Worm (Caenorhabditis elegans) whole organism, midembryonic: ENCODE data around the gene fat-7.

ENCODE experiments used
- T22C8.4 ChIP-seq: fragments of 200-800 bp; sonication (Bioruptor generic); IDR thresholded peaks from 2 replicates; pipeline ENCODE4 v1.3.6; 2022; ENCODE audit warnings: missing genetic modification characterization, missing compliant biosample characterization
- cog-1 ChIP-seq: sonication (generic microtip); optimal IDR thresholded peaks from 2 replicates; lab custom pipeline; 2016; ENCODE audit warnings: missing genetic modification characterization, missing compliant biosample characterization
- flt-1 ChIP-seq: fragments of 200-800 bp; sonication (Bioruptor generic); IDR thresholded peaks from 2 replicates; pipeline ENCODE4 v1.3.6; 2022; ENCODE audit warnings: missing genetic modification characterization, missing compliant biosample characterization
- klf-2 ChIP-seq: fragments of 200-800 bp; sonication (Bioruptor generic); conservative IDR thresholded peaks from 2 replicates; pipeline ENCODE4 v1.3.6; 2022; ENCODE audit warnings: missing genetic modification reagents, missing genetic modification characterization, missing compliant biosample characterization
- med-1 ChIP-seq: sonication (generic microtip); optimal IDR thresholded peaks from 2 replicates; lab custom pipeline; 2017; ENCODE audit warnings: missing genetic modification characterization, mild to moderate bottlenecking, missing compliant biosample characterization, antibody characterized with exemption, missing genetic modification reagents; ENCODE audit not compliant: insufficient read depth
- ref-1 ChIP-seq: fragments of 200-800 bp; sonication (Bioruptor generic); conservative IDR thresholded peaks from 2 replicates; pipeline ENCODE4 v1.3.6; 2022; ENCODE audit warnings: missing genetic modification reagents, missing genetic modification characterization, missing compliant biosample characterization
- tab-1 ChIP-seq: fragments of 200-800 bp; sonication (Bioruptor generic); IDR thresholded peaks from 2 replicates; pipeline ENCODE4 v1.3.6; 2022; ENCODE audit warnings: missing genetic modification characterization, missing compliant biosample characterization
- ztf-23 ChIP-seq: fragments of 200-800 bp; sonication (Bioruptor generic); IDR thresholded peaks from 2 replicates; pipeline ENCODE4 v1.3.6; 2022; ENCODE audit warnings: missing genetic modification reagents, missing genetic modification characterization, missing compliant biosample characterization
- ztf-29 ChIP-seq: fragments of 200-800 bp; sonication (Bioruptor generic); IDR thresholded peaks from 2 replicates; pipeline ENCODE4 v1.3.6; 2022; ENCODE audit warnings: missing genetic modification reagents, missing genetic modification characterization, missing compliant biosample characterization

fat-7 gene

ce11 chrV:7186599-7186998 lies 33.7 kb upstream of the fat-7 start:
- TF ChIP-seq T22C8.4 (GFP tag; lab: Robert Waterston, UW): no peak
- TF ChIP-seq ref-1: no peak
- no peak for TF ChIP-seq tab-1 (GFP tag; lab: Robert Waterston, UW)
- TF ChIP-seq ztf-23 (GFP tag; lab: Robert Waterston, UW): no peak
- no peak for TF ChIP-seq med-1
- TF ChIP-seq cog-1 (tag; lab: Kevin White, UChicago): no peak
- no peak for TF ChIP-seq ztf-29 (GFP tag; lab: Robert Waterston, UW)
- TF ChIP-seq klf-2 (GFP tag; lab: Robert Waterston, UW): no peak
- no peak for TF ChIP-seq flt-1 (GFP tag; lab: Robert Waterston, UW)

DNA sequence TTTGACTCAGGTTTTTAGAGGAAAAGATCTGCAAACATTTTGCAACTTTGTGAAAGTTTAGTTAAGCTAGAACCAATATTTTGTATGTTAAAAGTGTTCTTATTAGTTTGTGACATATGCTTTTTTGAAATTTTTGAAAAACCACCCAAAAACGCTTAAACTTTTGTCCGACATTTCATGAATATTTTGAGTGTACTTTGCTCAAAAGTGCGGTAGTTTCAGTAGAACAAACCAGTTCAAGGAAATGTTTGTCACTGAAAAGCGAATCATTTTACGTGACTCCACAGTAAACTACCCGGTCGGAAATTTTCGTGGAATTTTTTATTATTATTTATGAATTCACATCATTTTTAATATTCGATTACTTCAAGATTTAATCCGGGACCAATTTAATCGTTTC lies 31.6 kb upstream of the fat-7 start, which contains the start of gene pitr-5:
TSS of gene pitr-5 (plus strand) at position 301 of the 400 bp plus-strand sequence.
- TF ChIP-seq cog-1 (tag; lab: Kevin White, UChicago): no peak
- TF ChIP-seq ztf-23 (GFP tag; lab: Robert Waterston, UW): no peak
- no peak for TF ChIP-seq ztf-29 (GFP tag; lab: Robert Waterston, UW)
- no peak for TF ChIP-seq tab-1 (GFP tag; lab: Robert Waterston, UW)
- no peak for TF ChIP-seq klf-2 (GFP tag; lab: Robert Waterston, UW)
- no peak for TF ChIP-seq med-1
- TF ChIP-seq flt-1 (GFP tag; lab: Robert Waterston, UW): no peak
- TF ChIP-seq T22C8.4 (GFP tag; lab: Robert Waterston, UW): no peak
- no peak for TF ChIP-seq ref-1

DNA sequence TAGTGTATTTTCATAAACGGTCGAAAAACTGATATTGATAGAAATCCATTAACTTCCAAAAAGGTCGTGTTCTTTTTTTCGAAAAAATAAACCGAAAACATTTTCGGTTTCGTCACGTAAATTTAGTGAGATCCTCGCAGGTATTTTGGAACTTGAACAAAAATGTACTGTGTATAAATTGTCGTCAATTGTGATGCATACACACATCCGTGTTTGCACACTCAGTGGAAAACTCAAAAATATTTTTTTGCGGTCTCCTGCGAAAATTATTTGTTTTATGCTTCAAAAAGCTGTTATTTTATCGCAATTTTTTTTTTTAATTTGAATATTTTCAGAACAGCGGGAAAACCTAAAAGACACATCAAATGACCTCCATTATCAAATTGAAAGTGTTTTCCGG lies 25.9 kb upstream of the fat-7 start, which contains the start of gene cpsf-2:
TSS of gene cpsf-2 (plus strand) at position 330 of the 400 bp plus-strand sequence.
- TF ChIP-seq ref-1 (no peak), med-1 (no peak), klf-2 (GFP tag; lab: Robert Waterston, UW) (no peak)

DNA sequence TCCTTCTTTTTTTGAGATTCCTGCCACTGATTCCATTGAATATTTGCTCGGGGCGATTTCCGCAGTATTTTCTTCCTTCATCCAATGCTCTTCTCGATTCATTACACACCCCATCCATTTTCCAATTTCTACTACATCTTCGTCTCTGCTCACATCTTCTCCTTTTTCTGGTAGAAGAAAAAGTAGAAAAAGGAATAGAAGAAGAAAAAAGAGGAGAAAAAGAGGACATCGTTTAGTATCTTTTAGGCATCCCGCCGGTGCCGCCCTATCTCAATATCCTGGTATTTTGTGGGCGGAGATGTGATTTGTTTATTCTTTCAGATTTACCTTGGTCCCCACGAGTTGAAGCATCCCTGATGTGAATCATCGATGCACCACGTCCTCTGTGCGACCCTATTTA lies 22.3 kb upstream of the fat-7 start, which contains the start of gene lgc-39:
TSS of gene lgc-39 (plus strand) at position 301 of the 400 bp plus-strand sequence.
- no peak for TF ChIP-seq tab-1 (GFP tag; lab: Robert Waterston, UW)
- no peak for TF ChIP-seq ztf-23 (GFP tag; lab: Robert Waterston, UW)
- no peak for TF ChIP-seq ref-1
- TF ChIP-seq ztf-29 (GFP tag; lab: Robert Waterston, UW): no peak
- TF ChIP-seq T22C8.4 (GFP tag; lab: Robert Waterston, UW): no peak
- no peak for TF ChIP-seq cog-1 (tag; lab: Kevin White, UChicago)
- no peak for TF ChIP-seq med-1
- TF ChIP-seq klf-2 (GFP tag; lab: Robert Waterston, UW): no peak
- no peak for TF ChIP-seq flt-1 (GFP tag; lab: Robert Waterston, UW)

ce11 chrV:7166709-7167108 lies 13.8 kb upstream of the fat-7 start, which contains the start of gene ugt-36:
ugt-36 (plus strand) TSS chrV:7167009.
- TF ChIP-seq klf-2 (GFP tag; lab: Robert Waterston, UW) (no peak), ztf-23 (GFP tag; lab: Robert Waterston, UW) (no peak), tab-1 (GFP tag; lab: Robert Waterston, UW) (no peak), T22C8.4 (GFP tag; lab: Robert Waterston, UW) (no peak), med-1 (no peak), ref-1 (no peak), cog-1 (tag; lab: Kevin White, UChicago) (no peak), flt-1 (GFP tag; lab: Robert Waterston, UW) (no peak), ztf-29 (GFP tag; lab: Robert Waterston, UW) (no peak)

- no peak for TF ChIP-seq ztf-23 (GFP tag; lab: Robert Waterston, UW)
These were observed 11.3 kb upstream of the fat-7 start, which contains the start of gene srh-83 for ce11 chrV:7164210-7164609. srh-83 (plus strand) TSS chrV:7164510.

ce11 chrV:7163477-7164114 lies 10.7 kb upstream of the fat-7 start, which contains the start of gene ugt-41:
ugt-41 (minus strand) TSS chrV:7163595.
- TF ChIP-seq tab-1 (GFP tag; lab: Robert Waterston, UW) (no peak), ztf-23 (GFP tag; lab: Robert Waterston, UW) (no peak), med-1 (no peak), flt-1 (GFP tag; lab: Robert Waterston, UW) (no peak), cog-1 (tag; lab: Kevin White, UChicago) (no peak), ztf-29 (GFP tag; lab: Robert Waterston, UW) (no peak), T22C8.4 (GFP tag; lab: Robert Waterston, UW) (no peak), ref-1 (no peak), klf-2 (GFP tag; lab: Robert Waterston, UW) (no peak)

DNA sequence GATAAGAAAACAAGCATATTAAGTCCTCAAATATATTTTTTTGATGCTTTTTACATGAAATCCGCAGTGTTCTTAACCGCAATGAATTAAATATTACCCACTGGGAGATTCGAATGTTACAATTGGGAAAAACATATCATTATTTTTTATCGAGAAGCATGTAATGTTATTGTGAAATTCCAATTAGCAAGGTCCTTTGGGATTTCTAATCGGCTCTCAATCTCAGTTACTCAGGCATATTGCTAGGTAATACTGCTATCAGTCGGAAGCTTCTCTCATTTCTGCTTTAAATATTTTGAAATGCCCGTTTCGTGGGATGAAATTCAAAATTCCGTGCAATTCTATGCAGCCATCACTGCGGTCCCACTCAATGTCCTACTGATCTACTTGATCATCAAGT lies 6.4 kb upstream of the fat-7 start, which contains the start of gene str-204:
TSS of gene str-204 (plus strand) at position 301 of the 400 bp plus-strand sequence.
- TF ChIP-seq flt-1 (GFP tag; lab: Robert Waterston, UW): no peak
- no peak for TF ChIP-seq med-1
- TF ChIP-seq T22C8.4 (GFP tag; lab: Robert Waterston, UW): no peak
- no peak for TF ChIP-seq ref-1
- TF ChIP-seq klf-2 (GFP tag; lab: Robert Waterston, UW): no peak
- TF ChIP-seq ztf-23 (GFP tag; lab: Robert Waterston, UW): no peak
- no peak for TF ChIP-seq ztf-29 (GFP tag; lab: Robert Waterston, UW)
- no peak for TF ChIP-seq tab-1 (GFP tag; lab: Robert Waterston, UW)
- no peak for TF ChIP-seq cog-1 (tag; lab: Kevin White, UChicago)

DNA sequence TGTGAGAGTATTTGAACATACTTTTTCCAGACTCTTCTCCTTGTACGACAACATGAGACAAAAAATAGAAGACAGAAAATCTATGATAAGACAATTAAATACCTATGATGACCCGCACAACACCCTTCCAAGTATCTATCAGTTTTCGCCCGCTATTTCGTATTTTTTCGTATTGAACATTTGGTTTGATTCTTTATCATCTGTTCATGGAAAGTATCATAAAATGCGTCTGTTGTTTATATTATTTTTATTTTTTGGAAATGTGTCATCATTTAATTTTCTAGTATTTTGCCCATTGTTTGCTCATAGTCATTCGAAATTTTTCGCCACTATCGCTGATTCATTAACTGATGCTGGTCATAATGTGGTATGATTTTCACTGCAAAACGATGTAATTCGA lies 4.1 kb upstream of the fat-7 start, which contains the start of gene ugt-39:
TSS of gene ugt-39 (plus strand) at position 54 of the 400 bp plus-strand sequence.
- TF ChIP-seq klf-2 (GFP tag; lab: Robert Waterston, UW): no peak
- TF ChIP-seq cog-1 (tag; lab: Kevin White, UChicago): no peak
- no peak for TF ChIP-seq T22C8.4 (GFP tag; lab: Robert Waterston, UW)

DNA sequence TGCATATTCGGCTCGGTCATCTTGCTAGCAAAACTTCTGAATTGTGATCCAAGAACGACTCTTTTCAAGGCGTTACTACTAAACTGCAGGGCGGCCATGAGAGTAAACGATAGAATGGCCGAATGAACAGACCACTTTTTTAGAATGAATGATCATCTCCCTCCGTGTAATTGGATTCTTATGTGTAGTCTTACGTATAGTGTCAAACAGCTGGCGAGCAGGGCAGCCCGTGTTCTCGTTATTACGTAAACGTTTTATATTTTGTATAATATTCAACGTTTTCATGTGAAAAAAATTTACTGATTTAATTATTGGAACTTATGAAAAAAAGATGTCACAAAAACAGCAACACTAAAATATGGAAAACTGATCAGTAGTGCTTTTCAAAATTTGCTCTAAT lies 3.1 kb upstream of the fat-7 start, which contains the start of gene F10D2.10:
TSS of gene F10D2.10 (minus strand) at position 101 of the 400 bp plus-strand sequence.
- no peak for TF ChIP-seq ztf-29 (GFP tag; lab: Robert Waterston, UW)
- TF ChIP-seq tab-1 (GFP tag; lab: Robert Waterston, UW): no peak
- TF ChIP-seq flt-1 (GFP tag; lab: Robert Waterston, UW): no peak
- no peak for TF ChIP-seq cog-1 (tag; lab: Kevin White, UChicago)
- TF ChIP-seq med-1: no peak
- no peak for TF ChIP-seq T22C8.4 (GFP tag; lab: Robert Waterston, UW)
- no peak for TF ChIP-seq ztf-23 (GFP tag; lab: Robert Waterston, UW)
- no peak for TF ChIP-seq ref-1
- no peak for TF ChIP-seq klf-2 (GFP tag; lab: Robert Waterston, UW)
